Worm (Caenorhabditis elegans) whole organism, L4 larva: ENCODE data around the gene C24H10.4.

Source experiments
- F10B5.3 ChIP-seq: sonication (generic microtip); optimal IDR thresholded peaks from 2 replicates; lab custom pipeline; 2016; ENCODE audit warnings: mild to moderate bottlenecking, missing genetic modification characterization, missing compliant biosample characterization
- F44E2.7 ChIP-seq: fragments of 200-800 bp; sonication (Bioruptor generic); IDR thresholded peaks from 2 replicates; pipeline ENCODE4 v2.1.2; 2022; ENCODE audit warnings: missing genetic modification characterization, missing compliant biosample characterization
- R02D3.7 ChIP-seq: fragments of 150-350 bp; sonication (generic microtip); optimal IDR thresholded peaks from 3 replicates; lab custom pipeline; 2014; ENCODE audit warnings: missing biosample characterization, missing genetic modification characterization
- T20F7.1 ChIP-seq: fragments of 200-800 bp; sonication (Bioruptor generic); optimal IDR thresholded peaks from 2 replicates; lab custom pipeline; 2018; ENCODE audit warnings: mild to moderate bottlenecking, missing genetic modification characterization, missing compliant biosample characterization
- ZK546.5 ChIP-seq, 2 experiments: sonication (generic microtip); optimal IDR thresholded peaks; 2 replicates each; lab custom pipeline; 2017; ENCODE audit warnings: missing biosample characterization in 2 of 2, missing genetic modification characterization in 2 of 2
- aha-1 ChIP-seq: fragments of 150-350 bp; peaks from one replicate; lab custom pipeline; 2014; ENCODE audit warnings: missing biosample characterization, missing genetic modification characterization
- attf-4 ChIP-seq: sonication (generic microtip); optimal IDR thresholded peaks from 3 replicates; lab custom pipeline; 2017; ENCODE audit warnings: missing biosample characterization, missing genetic modification characterization
- ceh-28 ChIP-seq: fragments of 150-350 bp; optimal IDR thresholded peaks from 2 replicates; lab custom pipeline; 2014; ENCODE audit warnings: missing biosample characterization, missing genetic modification reagents, missing genetic modification characterization
- daf-16 ChIP-seq, 3 experiments: sonication (generic microtip); optimal IDR thresholded peaks; 2 replicates each; lab custom pipeline; 2016 to 2017; ENCODE audit warnings: missing genetic modification characterization in 3 of 3, missing genetic modification reagents in 3 of 3, mild to moderate bottlenecking in 2 of 3, missing compliant biosample characterization in 2 of 3, missing biosample characterization in 1 of 3, moderate library complexity in 1 of 3
- daf-8 ChIP-seq: fragments of 200-800 bp; sonication (Bioruptor generic); IDR thresholded peaks from 2 replicates; pipeline ENCODE4 v1.3.6; 2022; ENCODE audit warnings: missing genetic modification characterization, missing compliant biosample characterization
- dmd-6 ChIP-seq: fragments of 200-800 bp; sonication (Bioruptor generic); IDR thresholded peaks from 2 replicates; pipeline ENCODE4 v1.3.6; 2022; ENCODE audit warnings: missing genetic modification reagents, missing genetic modification characterization, missing compliant biosample characterization
- fkh-10 ChIP-seq: fragments of 150-350 bp; optimal IDR thresholded peaks from 2 replicates; lab custom pipeline; 2014; ENCODE audit warnings: missing biosample characterization, missing genetic modification reagents, missing genetic modification characterization
- hmg-1.1 ChIP-seq: fragments of 200-800 bp; sonication (Bioruptor generic); IDR thresholded peaks from 2 replicates; pipeline ENCODE4 v1.3.6; 2022; ENCODE audit warnings: missing genetic modification reagents, missing genetic modification characterization, missing compliant biosample characterization
- lim-7 ChIP-seq: fragments of 200-800 bp; sonication (Bioruptor generic); IDR thresholded peaks from 2 replicates; pipeline ENCODE4 v1.3.6; 2022; ENCODE audit warnings: missing genetic modification characterization, missing compliant biosample characterization
- lin-13 ChIP-seq: fragments of 150-350 bp; optimal IDR thresholded peaks from 2 replicates; lab custom pipeline; 2014; ENCODE audit warnings: missing biosample characterization, missing genetic modification reagents, missing genetic modification characterization
- lin-15B ChIP-seq: fragments of 150-350 bp; sonication (generic microtip); optimal IDR thresholded peaks from 3 replicates; lab custom pipeline; 2014; ENCODE audit warnings: missing biosample characterization, missing genetic modification characterization
- lsy-2 ChIP-seq, 2 experiments: fragments of 150-350 bp in 1 of 2; sonication (generic microtip) in 1 of 2; optimal IDR thresholded peaks; 2 replicates each; lab custom pipeline; 2014 to 2017; ENCODE audit warnings: missing biosample characterization in 2 of 2, missing genetic modification characterization in 2 of 2
- mdl-1 ChIP-seq, 2 experiments: fragments of 150-350 bp in 1 of 2; sonication (generic microtip) in 1 of 2; optimal IDR thresholded peaks; 2 replicates each; lab custom pipeline; 2014 to 2017; ENCODE audit warnings: missing biosample characterization in 2 of 2, missing genetic modification characterization in 2 of 2
- mes-2 ChIP-seq: sonication (generic microtip); optimal IDR thresholded peaks from 2 replicates; lab custom pipeline; 2016; ENCODE audit warnings: missing genotype, mild to moderate bottlenecking, missing genetic modification characterization, missing compliant biosample characterization; ENCODE audit not compliant: poor library complexity, severe bottlenecking
- nhr-10 ChIP-seq: fragments of 150-350 bp; optimal IDR thresholded peaks from 2 replicates; lab custom pipeline; 2014; ENCODE audit warnings: missing biosample characterization, missing genetic modification characterization
- nhr-28 ChIP-seq: fragments of 150-350 bp; optimal IDR thresholded peaks from 2 replicates; lab custom pipeline; 2014; ENCODE audit warnings: missing biosample characterization, missing genetic modification characterization
- pqm-1 ChIP-seq: sonication (generic microtip); optimal IDR thresholded peaks from 2 replicates; lab custom pipeline; 2017; ENCODE audit warnings: missing biosample characterization, missing genetic modification characterization
- rbr-2 ChIP-seq: sonication (generic microtip); optimal IDR thresholded peaks from 2 replicates; lab custom pipeline; 2016; ENCODE audit warnings: missing genotype, missing genetic modification characterization, missing compliant biosample characterization
- sdz-12 ChIP-seq: fragments of 200-800 bp; sonication (Bioruptor generic); optimal IDR thresholded peaks from 2 replicates; lab custom pipeline; 2018; ENCODE audit warnings: mild to moderate bottlenecking, missing genetic modification characterization, missing compliant biosample characterization
- skn-1 ChIP-seq: fragments of 150-350 bp; optimal IDR thresholded peaks from 2 replicates; lab custom pipeline; 2014; ENCODE audit warnings: missing biosample characterization, missing genetic modification characterization
- snpc-1.2 ChIP-seq: fragments of 200-800 bp; sonication (Bioruptor generic); IDR thresholded peaks from 2 replicates; pipeline ENCODE4 v1.3.6; 2022; ENCODE audit warnings: missing genetic modification reagents, missing genetic modification characterization, missing compliant biosample characterization
- snpc-4 ChIP-seq: fragments of 150-350 bp; optimal IDR thresholded peaks from 2 replicates; lab custom pipeline; 2014; ENCODE audit warnings: missing biosample characterization, missing genetic modification characterization
- spr-3 ChIP-seq: fragments of 200-800 bp; sonication (Bioruptor generic); optimal IDR thresholded peaks from 2 replicates; lab custom pipeline; 2018; ENCODE audit warnings: mild to moderate bottlenecking, missing genetic modification characterization, missing compliant biosample characterization
- tag-97 ChIP-seq: fragments of 200-800 bp; sonication (Bioruptor generic); IDR thresholded peaks from 2 replicates; pipeline ENCODE4 v1.3.6; 2022; ENCODE audit warnings: missing genetic modification characterization, missing compliant biosample characterization
- unc-130 ChIP-seq: sonication (generic microtip); optimal IDR thresholded peaks from 2 replicates; lab custom pipeline; 2016; ENCODE audit warnings: missing genetic modification reagents, missing genetic modification characterization, missing compliant biosample characterization
- zfp-2 ChIP-seq: sonication (generic microtip); optimal IDR thresholded peaks from 2 replicates; lab custom pipeline; 2016; ENCODE audit warnings: mild to moderate bottlenecking, missing genetic modification characterization, missing compliant biosample characterization
- zfp-3 ChIP-seq: fragments of 200-800 bp; sonication (Bioruptor generic); conservative IDR thresholded peaks from 2 replicates; pipeline ENCODE4 v1.3.6; 2022; ENCODE audit warnings: missing genetic modification reagents, missing genetic modification characterization, missing compliant biosample characterization
- ztf-11 ChIP-seq: fragments of 150-350 bp; optimal IDR thresholded peaks from 2 replicates; lab custom pipeline; 2014; ENCODE audit warnings: missing biosample characterization, missing genetic modification characterization

The C24H10.4 gene

DNA sequence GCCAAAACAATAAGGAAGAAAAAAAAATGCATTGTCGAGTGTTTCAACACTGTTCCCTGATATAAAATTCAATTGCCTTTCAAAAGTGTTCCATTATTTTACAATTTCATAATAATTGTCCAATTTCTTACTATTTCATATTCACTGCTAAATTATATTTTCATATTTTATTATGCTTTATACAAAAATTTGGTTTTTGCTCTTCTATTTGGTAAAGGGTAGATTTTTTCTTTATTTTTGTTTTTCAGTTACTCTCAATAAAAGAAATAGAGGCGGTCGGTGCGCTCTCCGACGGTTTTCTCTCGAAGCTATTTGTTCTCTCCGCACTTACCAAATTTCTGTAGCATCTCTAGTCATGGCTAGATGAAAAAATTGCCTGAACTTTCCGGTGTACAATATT is 41.5 kb downstream of the C24H10.4 start, which contains the start of gene sek-3:
Gene sek-3 (plus strand): TSS at position 301 of the 400 bp plus-strand sequence.
- TF ChIP-seq spr-3 (GFP tag; lab: Kevin White, UChicago) (no peak), F10B5.3 (no peak), lim-7 (GFP tag; lab: Robert Waterston, UW) (no peak), zfp-2 (tag; lab: Kevin White, UChicago) (no peak), unc-130 (GFP tag; lab: Kevin White, UChicago) (no peak), T20F7.1 (GFP tag; lab: Kevin White, UChicago) (no peak), ZK546.5 (tag; optimal IDR thresholded peaks at IDR 0.05; lab: Kevin White, UChicago) (no peak), zfp-3 (GFP tag; lab: Robert Waterston, UW) (no peak), aha-1 (no peak), sdz-12 (GFP tag; lab: Kevin White, UChicago) (no peak), F44E2.7 (GFP tag; lab: Robert Waterston, UW) (no peak), attf-4 (no peak), lin-15B (tag; lab: Kevin White, UChicago) (no peak), hmg-1.1 (GFP tag; lab: Robert Waterston, UW) (no peak), nhr-10 (tag; lab: Kevin White, UChicago) (no peak), R02D3.7 (no peak), ztf-11 (tag; lab: Kevin White, UChicago) (no peak), ceh-28 (tag; lab: Kevin White, UChicago) (no peak), lsy-2 (tag; optimal IDR thresholded peaks at IDR 0.05; lab: Kevin White, UChicago) (no peak)

DNA sequence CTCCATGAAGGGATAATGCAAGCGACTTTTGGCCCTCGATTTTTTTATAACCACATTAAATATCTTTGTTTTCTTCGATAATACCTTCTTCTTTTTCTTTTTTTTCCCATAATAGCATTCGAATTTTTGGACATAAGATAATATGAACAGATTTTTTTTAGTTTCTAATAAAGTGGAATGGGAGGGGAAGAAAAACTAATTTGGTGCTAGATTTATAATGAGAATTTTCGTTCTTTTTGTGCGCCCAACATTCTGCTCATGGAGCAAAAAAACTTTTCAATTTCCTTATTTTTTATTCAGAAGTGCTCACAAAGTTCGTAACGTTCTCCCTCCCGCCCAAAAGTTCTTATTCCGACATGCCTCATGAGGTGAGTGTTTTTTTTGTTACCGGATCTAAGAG is 43.3 kb downstream of the C24H10.4 start, which contains the start of gene ZC449.8:
Gene ZC449.8 (plus strand): TSS at position 301 of the 400 bp plus-strand sequence.
- no peak for TF ChIP-seq tag-97 (GFP tag; lab: Robert Waterston, UW)
- TF ChIP-seq snpc-1.2 (GFP tag; lab: Robert Waterston, UW), result no peak

DNA sequence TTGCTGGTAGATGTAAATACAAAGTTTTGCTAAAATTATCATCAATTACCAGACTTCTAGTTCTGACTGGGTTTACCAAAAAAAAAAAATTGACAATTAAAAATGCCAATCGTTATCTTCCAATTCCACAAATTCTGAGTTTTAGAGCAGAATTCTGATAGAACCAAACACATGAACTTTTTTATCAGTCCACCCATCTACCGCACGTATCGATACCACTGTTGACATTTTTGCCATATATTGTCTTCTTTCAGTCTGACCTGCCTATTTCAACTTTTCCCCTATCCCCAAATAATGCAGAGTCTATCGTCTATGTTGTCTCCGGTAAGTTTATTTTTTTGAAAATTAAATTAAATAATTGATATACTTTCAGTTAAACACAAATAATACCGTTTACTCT is 45.2 kb downstream of the C24H10.4 start, which contains the start of gene ZC449.7:
Gene ZC449.7 (plus strand): TSS at position 249 of the 400 bp plus-strand sequence.
- TF ChIP-seq mdl-1 (tag; optimal IDR thresholded peaks at IDR 0.05; lab: Kevin White, UChicago) (no peak), ceh-28 (tag; lab: Kevin White, UChicago) (no peak), pqm-1 (tag; lab: Kevin White, UChicago) (peak; percentile 24), mes-2 (tag; lab: Kevin White, UChicago) (no peak), daf-16 (GFP tag; optimal IDR thresholded peaks at IDR 0.05; lab: Kevin White, UChicago) (no peak), daf-16 (tag; optimal IDR thresholded peaks at IDR 0.05; lab: Kevin White, UChicago) (peak; percentile 54), F10B5.3 (no peak), skn-1 (tag; lab: Kevin White, UChicago) (no peak), fkh-10 (no peak), rbr-2 (no peak), snpc-4 (tag; lab: Kevin White, UChicago) (no peak), aha-1 (peak; percentile 59), dmd-6 (GFP tag; lab: Robert Waterston, UW) (peak; percentile 30; the same call in 1 of the 2 replicates), lin-13 (GFP tag; lab: Kevin White, UChicago) (no peak), nhr-28 (tag; lab: Kevin White, UChicago) (peak; percentile 19)
- TF ChIP-seq, all 104 proteins: peak for 5

DNA sequence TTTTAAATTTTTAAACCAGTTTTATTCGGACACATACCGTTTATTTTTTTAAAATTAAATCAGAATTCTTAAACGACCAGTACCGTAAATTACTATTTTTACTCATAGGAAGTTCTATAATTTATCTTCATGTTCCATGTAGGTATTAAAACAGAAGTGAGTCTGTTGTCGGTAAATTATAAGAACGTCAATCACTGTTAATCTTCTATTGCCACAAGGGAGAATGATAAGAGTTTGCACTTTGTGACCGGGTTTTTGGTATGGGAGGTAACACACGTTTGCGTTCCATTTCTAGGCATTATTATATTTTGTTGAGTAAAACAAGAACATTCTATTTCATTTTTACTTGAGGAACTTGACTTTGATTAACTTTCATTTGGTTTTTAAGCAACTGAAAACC is 50.1 kb downstream of the C24H10.4 start, which contains the start of gene hsd-3:
Gene hsd-3 (plus strand): TSS at position 301 of the 400 bp plus-strand sequence.
- TF ChIP-seq dmd-6 (GFP tag; lab: Robert Waterston, UW), result peak; percentile 17; the same call in 1 of the 2 replicates
- no peak for TF ChIP-seq daf-8 (GFP tag; lab: Robert Waterston, UW)
